Worm (Caenorhabditis elegans): ENCODE results near the gene nmy-1.

DNA sequence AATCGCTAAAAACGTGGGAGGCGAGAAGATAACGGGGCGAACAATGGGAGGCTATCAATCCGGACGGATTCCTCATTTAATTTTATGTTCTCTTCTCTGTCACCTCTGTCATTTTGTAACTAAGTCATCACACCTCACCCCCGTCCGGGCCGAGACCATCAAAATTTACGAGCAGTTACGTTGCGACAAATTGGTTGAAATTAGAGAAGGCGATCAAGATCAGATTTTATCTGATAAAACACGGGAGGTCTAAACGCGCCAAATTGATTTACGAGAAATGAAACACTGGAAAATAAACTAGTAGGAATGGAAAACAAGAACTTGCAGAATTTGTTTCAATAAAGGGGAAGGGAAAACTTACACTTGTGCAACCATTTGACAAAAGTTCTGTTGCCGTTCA, 18.8 kb downstream of the nmy-1 start:
- TF ChIP-seq hlh-15 (tag; optimal IDR thresholded peaks at IDR 0.05), result no peak
- TF ChIP-seq sox-4 (tag; optimal IDR thresholded peaks at IDR 0.05), result no peak
- TF ChIP-seq ceh-6 (GFP tag; optimal IDR thresholded peaks at IDR 0.05), result no peak
